Worm (Caenorhabditis elegans): ENCODE results near the gene clec-234.

Gene clec-234

DNA sequence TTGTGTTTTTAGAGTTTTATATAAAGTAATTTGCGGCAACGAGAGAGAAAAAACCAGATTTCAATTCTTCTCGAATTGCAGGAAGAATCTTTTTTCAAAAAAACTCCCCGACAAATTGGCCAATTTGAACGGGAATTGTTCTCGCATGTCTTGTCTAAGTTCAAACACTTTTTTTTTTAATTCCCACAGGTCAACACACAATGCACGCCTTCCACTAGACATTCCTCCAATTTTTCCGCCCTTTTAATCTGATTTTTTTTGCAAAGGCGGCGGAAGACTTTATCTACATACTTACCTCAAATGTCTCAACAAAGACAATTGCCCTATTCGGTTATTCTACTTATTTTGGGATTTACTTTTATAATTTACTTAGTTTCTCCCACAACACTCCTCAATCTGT lies 25.7 kb downstream of the clec-234 start, which contains the start of gene F26D2.3:
Gene F26D2.3 (plus strand): TSS at position 301 of the 400 bp plus-strand sequence.
- TF ChIP-seq pha-4 (tag; optimal IDR thresholded peaks at IDR 0.05) (no peak), eor-1 (tag; optimal IDR thresholded peaks at IDR 0.05) (no peak), fkh-2 (tag; optimal IDR thresholded peaks at IDR 0.05) (no peak)

DNA sequence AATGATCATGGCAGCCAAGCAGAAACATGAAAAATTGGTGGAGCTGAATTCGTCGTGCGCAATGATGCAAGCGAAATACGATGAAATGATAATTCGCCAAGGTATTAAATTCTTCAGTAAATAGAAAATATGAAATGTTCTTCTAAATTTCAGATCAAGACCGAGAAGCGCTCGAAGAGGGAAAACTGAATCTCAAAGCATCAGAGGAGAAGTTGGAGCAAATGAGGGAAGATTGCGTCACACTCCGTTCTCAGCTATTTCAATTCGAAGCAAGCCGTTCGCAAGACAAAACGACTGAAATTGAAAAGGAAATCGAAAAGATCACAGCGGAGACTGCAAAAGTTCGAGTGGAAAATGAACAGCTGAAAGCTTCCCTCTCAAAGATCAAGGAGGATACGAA lies 27.0 kb downstream of the clec-234 start:
- no peak for TF ChIP-seq snpc-4 (tag; optimal IDR thresholded peaks at IDR 0.05)
- TF ChIP-seq lsy-12 (tag; optimal IDR thresholded peaks at IDR 0.05) = no peak
- TF ChIP-seq nhr-23 (tag; optimal IDR thresholded peaks at IDR 0.05) = no peak

- TF ChIP-seq ama-1 (optimal IDR thresholded peaks at IDR 0.05) (no peak), nhr-12 (tag; optimal IDR thresholded peaks at IDR 0.05) (no peak), hmg-11 (tag; optimal IDR thresholded peaks at IDR 0.05) (no peak), eor-1 (tag; optimal IDR thresholded peaks at IDR 0.05) (no peak), unc-62 (GFP tag; optimal IDR thresholded peaks at IDR 0.05) (no peak), unc-39 (tag; optimal IDR thresholded peaks at IDR 0.05) (no peak), ztf-4 (tag; optimal IDR thresholded peaks at IDR 0.05) (no peak), egl-5 (tag; optimal IDR thresholded peaks at IDR 0.05) (no peak), elt-2 (tag; optimal IDR thresholded peaks at IDR 0.05) (no peak), tbx-2 (tag; optimal IDR thresholded peaks at IDR 0.05) (no peak), ceh-82 (tag; optimal IDR thresholded peaks at IDR 0.05) (no peak), pha-4 (tag; optimal IDR thresholded peaks at IDR 0.05) (no peak)
Observed at ce11 chrV:16405366-16405765, 28.0 kb downstream of the clec-234 start.

DNA sequence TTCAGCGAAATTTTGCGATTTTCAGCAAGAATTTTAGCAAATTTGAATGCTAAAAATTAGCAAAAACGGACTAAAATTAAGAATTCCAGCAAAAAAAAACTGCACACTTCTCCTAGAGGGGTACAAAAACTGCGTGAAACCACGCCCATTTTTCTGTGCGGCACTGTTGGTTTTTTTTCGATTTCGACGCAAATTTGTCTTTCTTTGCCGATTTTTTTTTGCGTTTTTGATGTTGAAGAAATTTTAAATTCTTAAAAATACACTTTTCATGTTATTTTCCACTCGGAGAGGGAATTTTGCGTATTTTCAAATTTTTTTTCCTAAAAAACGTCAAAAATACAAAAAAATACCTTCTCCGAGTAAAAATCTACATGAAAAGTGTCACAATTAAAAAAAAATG lies 29.4 kb downstream of the clec-234 start, which contains the start of gene syp-1:
Gene syp-1 (plus strand): TSS at position 301 of the 400 bp plus-strand sequence.
- TF ChIP-seq unc-62 (GFP tag; optimal IDR thresholded peaks at IDR 0.05) (no peak), ama-1 (optimal IDR thresholded peaks at IDR 0.05) (no peak), ztf-11 (tag; optimal IDR thresholded peaks at IDR 0.05) (no peak), sea-2 (GFP tag; optimal IDR thresholded peaks at IDR 0.05) (no peak), nhr-77 (tag; optimal IDR thresholded peaks at IDR 0.05) (no peak), eor-1 (tag; optimal IDR thresholded peaks at IDR 0.05) (no peak), nhr-25 (tag; optimal IDR thresholded peaks at IDR 0.05) (no peak), hmg-11 (tag; optimal IDR thresholded peaks at IDR 0.05) (no peak), zag-1 (tag; optimal IDR thresholded peaks at IDR 0.05) (no peak), egl-5 (tag; optimal IDR thresholded peaks at IDR 0.05) (no peak), ztf-4 (tag; optimal IDR thresholded peaks at IDR 0.05) (no peak)

- TF ChIP-seq fos-1 (tag; optimal IDR thresholded peaks at IDR 0.05) (no peak), nhr-11 (tag; optimal IDR thresholded peaks at IDR 0.05) (no peak), daf-12 (tag; optimal IDR thresholded peaks at IDR 0.05) (no peak), nhr-12 (tag; optimal IDR thresholded peaks at IDR 0.05) (no peak), tbx-2 (tag; optimal IDR thresholded peaks at IDR 0.05) (no peak), elt-1 (tag; optimal IDR thresholded peaks at IDR 0.05) (peak; percentile 17), nhr-77 (tag; optimal IDR thresholded peaks at IDR 0.05) (no peak), elt-2 (tag; optimal IDR thresholded peaks at IDR 0.05) (peak; percentile 41), nhr-237 (tag; optimal IDR thresholded peaks at IDR 0.05) (no peak), fkh-2 (tag; optimal IDR thresholded peaks at IDR 0.05) (no peak), skn-1 (tag; optimal IDR thresholded peaks at IDR 0.05) (peak; percentile 29), pqm-1 (tag; optimal IDR thresholded peaks at IDR 0.05) (peak; percentile 26), nhr-25 (tag; optimal IDR thresholded peaks at IDR 0.05) (peak; percentile 45), ama-1 (optimal IDR thresholded peaks at IDR 0.05) (no peak), nhr-43 (tag; optimal IDR thresholded peaks at IDR 0.05; ENCODE audit: poor library complexity, severe bottlenecking) (peak; percentile 90), R02D3.7 (tag; optimal IDR thresholded peaks at IDR 0.05) (peak; percentile 59), sea-2 (GFP tag; optimal IDR thresholded peaks at IDR 0.05) (no peak), lsy-12 (tag; optimal IDR thresholded peaks at IDR 0.05) (peak; percentile 73), aly-2 (tag; optimal IDR thresholded peaks at IDR 0.05) (no peak), snpc-4 (tag; optimal IDR thresholded peaks at IDR 0.05) (peak; percentile 88), nhr-23 (tag; optimal IDR thresholded peaks at IDR 0.05) (peak; percentile 81), egl-27 (tag; optimal IDR thresholded peaks at IDR 0.05) (no peak), elt-3 (tag; optimal IDR thresholded peaks at IDR 0.05) (no peak), egl-5 (tag; optimal IDR thresholded peaks at IDR 0.05) (no peak), pha-4 (tag; optimal IDR thresholded peaks at IDR 0.05) (peak; percentile 73), mml-1 (tag; optimal IDR thresholded peaks at IDR 0.05) (no peak), nhr-28 (tag; optimal IDR thresholded peaks at IDR 0.05) (no peak), unc-39 (tag; optimal IDR thresholded peaks at IDR 0.05) (no peak), lin-39 (tag; optimal IDR thresholded peaks at IDR 0.05) (peak; percentile 65), zag-1 (tag; optimal IDR thresholded peaks at IDR 0.05) (no peak), mdl-1 (tag; optimal IDR thresholded peaks at IDR 0.05) (no peak), ceh-9 (tag; optimal IDR thresholded peaks at IDR 0.05) (no peak), ZK546.5 (tag; optimal IDR thresholded peaks at IDR 0.05) (no peak), lin-15B (tag; optimal IDR thresholded peaks at IDR 0.05) (peak; percentile 76), nfya-1 (tag; optimal IDR thresholded peaks at IDR 0.05; ENCODE audit: insufficient read depth) (peak; percentile 83), ztf-4 (tag; optimal IDR thresholded peaks at IDR 0.05) (no peak), ztf-11 (tag; optimal IDR thresholded peaks at IDR 0.05) (no peak), nhr-76 (tag; optimal IDR thresholded peaks at IDR 0.05) (no peak), ceh-28 (tag; optimal IDR thresholded peaks at IDR 0.05) (peak; percentile 16), ceh-82 (tag; optimal IDR thresholded peaks at IDR 0.05) (no peak)
Observed at ce11 chrV:16401519-16401918, 31.9 kb downstream of the clec-234 start, which contains the start of gene F13A7.14. F13A7.14 (plus strand) TSS chrV:16401891.
